Worm (Caenorhabditis elegans) whole organism, L4 larva: Measurements from ENCODE around the gene Y56A3A.28.
A peak's percentile ranks its signal among the peaks of the same experiment; 100 is the strongest.

Experiments used
- R02D3.7 ChIP-seq: fragments of 150-350 bp; sonication (generic microtip); optimal IDR thresholded peaks from 3 replicates; lab custom pipeline; 2014; ENCODE audit warnings: missing biosample characterization, missing genetic modification characterization
- T26A8.4 ChIP-seq: fragments of 200-800 bp; sonication (Bioruptor generic); IDR thresholded peaks from 2 replicates; pipeline ENCODE4 v1.3.6; 2022; ENCODE audit warnings: missing genetic modification characterization, missing compliant biosample characterization
- Y48G9A.11 ChIP-seq: fragments of 200-800 bp; sonication (Bioruptor generic); IDR thresholded peaks from 2 replicates; pipeline ENCODE4 v1.3.6; 2022; ENCODE audit warnings: missing genetic modification reagents, missing genetic modification characterization, missing compliant biosample characterization
- Y75B8A.6 ChIP-seq: fragments of 200-800 bp; sonication (Bioruptor generic); IDR thresholded peaks from 2 replicates; pipeline ENCODE4 v1.3.6; 2022; ENCODE audit warnings: missing genetic modification reagents, missing genetic modification characterization, missing compliant biosample characterization
- ZK546.5 ChIP-seq, 2 experiments: sonication (generic microtip); optimal IDR thresholded peaks; 2 replicates each; lab custom pipeline; 2017; ENCODE audit warnings: missing biosample characterization in 2 of 2, missing genetic modification characterization in 2 of 2
- ceh-28 ChIP-seq: fragments of 150-350 bp; optimal IDR thresholded peaks from 2 replicates; lab custom pipeline; 2014; ENCODE audit warnings: missing biosample characterization, missing genetic modification reagents, missing genetic modification characterization
- ceh-62 ChIP-seq: sonication (generic microtip); optimal IDR thresholded peaks from 2 replicates; lab custom pipeline; 2017; ENCODE audit warnings: missing biosample characterization, missing genetic modification characterization
- cey-2 ChIP-seq: sonication (generic microtip); optimal IDR thresholded peaks from 3 replicates; lab custom pipeline; 2017; ENCODE audit warnings: missing genetic modification characterization, mild to moderate bottlenecking, missing compliant biosample characterization, antibody characterized with exemption, borderline replicate concordance; ENCODE audit not compliant: insufficient read depth
- dmd-6 ChIP-seq: fragments of 200-800 bp; sonication (Bioruptor generic); IDR thresholded peaks from 2 replicates; pipeline ENCODE4 v1.3.6; 2022; ENCODE audit warnings: missing genetic modification reagents, missing genetic modification characterization, missing compliant biosample characterization
- dmd-8 ChIP-seq: fragments of 200-800 bp; sonication (Bioruptor generic); IDR thresholded peaks from 2 replicates; pipeline ENCODE4 v1.3.6; 2022; ENCODE audit warnings: missing genetic modification characterization, missing compliant biosample characterization
- egl-43 ChIP-seq: fragments of 200-800 bp; sonication (Bioruptor generic); IDR thresholded peaks from 2 replicates; pipeline ENCODE4 v1.3.6; 2022; ENCODE audit warnings: missing genetic modification reagents, missing genetic modification characterization, missing compliant biosample characterization
- fos-1 ChIP-seq: fragments of 150-350 bp; optimal IDR thresholded peaks from 2 replicates; lab custom pipeline; 2014; ENCODE audit warnings: missing biosample characterization, missing genetic modification characterization
- hlh-11 ChIP-seq: fragments of 200-800 bp; sonication (Bioruptor generic); optimal IDR thresholded peaks from 2 replicates; lab custom pipeline; 2018; ENCODE audit warnings: mild to moderate bottlenecking, missing genetic modification characterization, missing compliant biosample characterization
- jun-1 ChIP-seq: fragments of 150-350 bp; optimal IDR thresholded peaks from 2 replicates; lab custom pipeline; 2014; ENCODE audit warnings: missing biosample characterization, missing genetic modification reagents, missing genetic modification characterization
- lin-38 ChIP-seq: fragments of 200-800 bp; sonication (Bioruptor generic); IDR thresholded peaks from 2 replicates; pipeline ENCODE4 v1.3.6; 2022; ENCODE audit warnings: missing genetic modification reagents, missing genetic modification characterization, missing compliant biosample characterization
- lin-39 ChIP-seq: fragments of 150-350 bp; optimal IDR thresholded peaks from 2 replicates; lab custom pipeline; 2014; ENCODE audit warnings: missing biosample characterization, missing genetic modification reagents, missing genetic modification characterization
- madf-9 ChIP-seq: fragments of 200-800 bp; sonication (Bioruptor generic); conservative IDR thresholded peaks from 2 replicates; pipeline ENCODE4 v1.3.6; 2022; ENCODE audit warnings: missing genetic modification reagents, missing genetic modification characterization, missing compliant biosample characterization
- nhr-102 ChIP-seq: sonication (generic microtip); optimal IDR thresholded peaks from 2 replicates; lab custom pipeline; 2016; ENCODE audit warnings: mild to moderate bottlenecking, missing genetic modification characterization, moderate library complexity, missing compliant biosample characterization
- nhr-111 ChIP-seq: fragments of 200-800 bp; sonication (Bioruptor generic); optimal IDR thresholded peaks from 2 replicates; lab custom pipeline; 2018; ENCODE audit warnings: mild to moderate bottlenecking, missing genetic modification characterization, missing compliant biosample characterization
- nhr-41 ChIP-seq: fragments of 200-800 bp; sonication (Bioruptor generic); IDR thresholded peaks from 2 replicates; pipeline ENCODE4 v1.3.6; 2022; ENCODE audit warnings: missing genetic modification reagents, missing genetic modification characterization, missing compliant biosample characterization
- pha-4 ChIP-seq, 2 experiments: fragments of 150-350 bp in 1 of 2; fragments of 200-800 bp in 1 of 2; sonication (Bioruptor generic) in 1 of 2; IDR thresholded peaks in 1 of 2; optimal IDR thresholded peaks in 1 of 2; 2 replicates each; pipeline versions ENCODE4 v1.3.6 to Lab custom; 2014 to 2022; ENCODE audit warnings: missing genetic modification characterization in 2 of 2, missing genetic modification reagents in 2 of 2, missing biosample characterization in 1 of 2, missing compliant biosample characterization in 1 of 2
- saeg-2 ChIP-seq: fragments of 200-800 bp; sonication (Bioruptor generic); IDR thresholded peaks from 2 replicates; pipeline ENCODE4 v1.3.6; 2022; ENCODE audit warnings: missing genetic modification reagents, missing genetic modification characterization, missing compliant biosample characterization
- set-16 ChIP-seq: fragments of 200-800 bp; sonication (Bioruptor generic); IDR thresholded peaks from 2 replicates; pipeline ENCODE4 v1.3.6; 2022; ENCODE audit warnings: missing genetic modification reagents, missing genetic modification characterization, missing compliant biosample characterization
- spr-1 ChIP-seq: sonication (generic microtip); optimal IDR thresholded peaks from 2 replicates; lab custom pipeline; 2016; ENCODE audit warnings: mild to moderate bottlenecking, missing genetic modification characterization, missing compliant biosample characterization
- spr-3 ChIP-seq: fragments of 200-800 bp; sonication (Bioruptor generic); optimal IDR thresholded peaks from 2 replicates; lab custom pipeline; 2018; ENCODE audit warnings: mild to moderate bottlenecking, missing genetic modification characterization, missing compliant biosample characterization
- unc-130 ChIP-seq: sonication (generic microtip); optimal IDR thresholded peaks from 2 replicates; lab custom pipeline; 2016; ENCODE audit warnings: missing genetic modification reagents, missing genetic modification characterization, missing compliant biosample characterization
- unc-62 ChIP-seq, 3 experiments: fragments of 150-350 bp in 1 of 3; sonication (generic microtip); optimal IDR thresholded peaks in 2 of 3; peaks in 1 of 3; 1 replicate in 1 of 3; 2 replicates in 2 of 3; lab custom pipeline; 2014 to 2017; ENCODE audit warnings: missing biosample characterization in 3 of 3, missing genetic modification characterization in 3 of 3, missing genetic modification reagents in 3 of 3, missing genotype in 1 of 3
- vab-7 ChIP-seq: fragments of 200-800 bp; sonication (Bioruptor generic); IDR thresholded peaks from 2 replicates; pipeline ENCODE4 v1.3.6; 2022; ENCODE audit warnings: missing genetic modification reagents, missing genetic modification characterization, missing compliant biosample characterization
- zfp-2 ChIP-seq: sonication (generic microtip); optimal IDR thresholded peaks from 2 replicates; lab custom pipeline; 2016; ENCODE audit warnings: mild to moderate bottlenecking, missing genetic modification characterization, missing compliant biosample characterization
- zfp-3 ChIP-seq: fragments of 200-800 bp; sonication (Bioruptor generic); conservative IDR thresholded peaks from 2 replicates; pipeline ENCODE4 v1.3.6; 2022; ENCODE audit warnings: missing genetic modification reagents, missing genetic modification characterization, missing compliant biosample characterization
- zip-11 ChIP-seq: fragments of 200-800 bp; sonication (Bioruptor generic); IDR thresholded peaks from 2 replicates; pipeline ENCODE4 v1.3.6; 2022; ENCODE audit warnings: missing genetic modification characterization, missing compliant biosample characterization
- zip-2 ChIP-seq: fragments of 150-350 bp; optimal IDR thresholded peaks from 2 replicates; lab custom pipeline; 2014; ENCODE audit warnings: missing biosample characterization, missing genetic modification characterization

Gene Y56A3A.28

ce11 chrIII:11933539-11933938, 37.6 kb downstream of the Y56A3A.28 start, which contains the start of gene dolk-1:
dolk-1 (minus strand) TSS chrIII:11933639.
- TF ChIP-seq egl-43 (no peak), T26A8.4 (0 out of 2 replicates have a peak, but pooled peaks have one; percentile 12)
- TF ChIP-seq, all 104 proteins: peak for 1

- TF ChIP-seq hlh-11: no peak
- TF ChIP-seq fos-1 (tag; lab: Kevin White, UChicago): no peak
- TF ChIP-seq pha-4 (GFP tag; IDR thresholded peaks at IDR 0.05; lab: Robert Waterston, UW): no peak
- no peak for TF ChIP-seq pha-4 (tag; optimal IDR thresholded peaks at IDR 0.05; lab: Kevin White, UChicago)
- TF ChIP-seq unc-62 (GFP tag; optimal IDR thresholded peaks at IDR 0.05 in 1 of 2; lab: Kevin White, UChicago): peak in 1 of 2 experiments; percentile 90
- TF ChIP-seq unc-62 (tag; optimal IDR thresholded peaks at IDR 0.05; lab: Kevin White, UChicago): no peak
- no peak for TF ChIP-seq zip-2 (tag; lab: Kevin White, UChicago)
- TF ChIP-seq zfp-3 (GFP tag; lab: Robert Waterston, UW): no peak
- TF ChIP-seq ceh-28 (tag; lab: Kevin White, UChicago): no peak
- no peak for TF ChIP-seq nhr-41 (GFP tag; lab: Robert Waterston, UW)
- TF ChIP-seq zip-11 (GFP tag; lab: Robert Waterston, UW): 0 out of 2 replicates have a peak, but pooled peaks have one; percentile 12
- TF ChIP-seq ceh-62: no peak
- TF ChIP-seq lin-38 (GFP tag; lab: Robert Waterston, UW): no peak
- TF ChIP-seq Y75B8A.6 (GFP tag; lab: Robert Waterston, UW): no peak
- TF ChIP-seq vab-7 (GFP tag; lab: Robert Waterston, UW): no peak
- TF ChIP-seq saeg-2 (GFP tag; lab: Robert Waterston, UW): no peak
- 0 out of 2 replicates have a peak, but pooled peaks have one; percentile 14 for TF ChIP-seq dmd-8 (GFP tag; lab: Robert Waterston, UW)
- no peak for TF ChIP-seq T26A8.4
Observed at ce11 chrIII:11931960-11932359, 39.2 kb downstream of the Y56A3A.28 start.

ce11 chrIII:11930899-11931298, 40.3 kb downstream of the Y56A3A.28 start:
- TF ChIP-seq lin-39 (no peak), jun-1 (tag; lab: Kevin White, UChicago) (no peak), hlh-11 (no peak), ZK546.5 (tag; optimal IDR thresholded peaks at IDR 0.05; lab: Kevin White, UChicago) (no peak), zip-11 (GFP tag; lab: Robert Waterston, UW) (no peak), nhr-102 (no peak), unc-130 (GFP tag; lab: Kevin White, UChicago) (no peak), Y48G9A.11 (GFP tag; lab: Robert Waterston, UW) (no peak), egl-43 (no peak), madf-9 (GFP tag; lab: Robert Waterston, UW) (no peak), set-16 (GFP tag; lab: Robert Waterston, UW) (0 out of 2 replicates have a peak, but pooled peaks have one; percentile 7), spr-3 (GFP tag; lab: Kevin White, UChicago) (no peak), dmd-6 (GFP tag; lab: Robert Waterston, UW) (no peak), unc-62 (GFP tag; optimal IDR thresholded peaks at IDR 0.05 in 1 of 2; lab: Kevin White, UChicago) (peak in 1 of 2 experiments; percentile 90), unc-62 (tag; optimal IDR thresholded peaks at IDR 0.05; lab: Kevin White, UChicago) (no peak)

DNA sequence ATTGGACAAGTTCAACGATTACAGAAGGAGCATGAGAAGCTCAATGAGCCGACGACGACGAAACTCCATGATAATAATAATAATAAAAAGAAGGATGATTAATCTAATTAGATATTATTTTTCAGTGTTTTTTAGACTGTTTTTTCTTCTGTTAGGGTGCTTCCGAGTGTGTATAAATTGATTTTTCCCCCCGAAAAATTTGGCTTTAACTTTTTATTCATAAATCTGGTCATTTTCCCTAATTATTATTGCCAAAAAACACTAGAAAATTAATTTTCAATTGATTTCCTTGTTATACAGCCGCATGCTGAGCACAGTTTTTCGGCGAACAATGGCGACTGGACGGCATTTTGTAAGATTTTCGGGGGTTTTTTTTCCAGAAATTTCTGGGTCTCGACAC, 47.6 kb downstream of the Y56A3A.28 start, which contains the start of gene nft-1:
nft-1 (plus strand) TSS at position 301 of the 400 bp plus-strand sequence.
- TF ChIP-seq cey-2 (tag; lab: Kevin White, UChicago) (no peak), R02D3.7 (tag; lab: Kevin White, UChicago) (no peak), nhr-111 (GFP tag; lab: Kevin White, UChicago) (no peak), spr-3 (GFP tag; lab: Kevin White, UChicago) (no peak), spr-1 (no peak), zfp-2 (tag; lab: Kevin White, UChicago) (no peak), dmd-8 (GFP tag; lab: Robert Waterston, UW) (no peak), dmd-6 (GFP tag; lab: Robert Waterston, UW) (no peak)
